Fruit fly (Drosophila melanogaster): ENCODE results near the gene CG4546.

The CG4546 gene

dm6 chr3R:15836864-15837824, 9.2 kb upstream of the CG4546 start, which contains the start of the genes ND-23 and spn-E (continued):
- peak; percentile 27; the same call in 1 of the 2 replicates for TF ChIP-seq Atf6 (GFP tag; IDR thresholded peaks at IDR 0.05)
- no peak for TF ChIP-seq CG14441 (GFP tag; IDR thresholded peaks at IDR 0.05)
- no peak for TF ChIP-seq CG42726 (GFP tag; IDR thresholded peaks at IDR 0.05; ENCODE audit: partially characterized antibody)
- TF ChIP-seq Gug (GFP tag; IDR thresholded peaks at IDR 0.05): no peak
- no peak for TF ChIP-seq CG3163 (GFP tag; optimal IDR thresholded peaks at IDR 0.05)
- no peak for TF ChIP-seq CG12071 (GFP tag; optimal IDR thresholded peaks at IDR 0.05)
- TF ChIP-seq NfI (GFP tag; optimal IDR thresholded peaks at IDR 0.05): peak; percentile 52
- no peak for TF ChIP-seq Hmx (GFP tag; optimal IDR thresholded peaks at IDR 0.05)
- no peak for TF ChIP-seq D19A (tag; optimal IDR thresholded peaks at IDR 0.05)
- TF ChIP-seq repo (GFP tag; optimal IDR thresholded peaks at IDR 0.05): no peak
- TF ChIP-seq seq (GFP tag; IDR thresholded peaks at IDR 0.05): no peak
- no peak for TF ChIP-seq org-1 (GFP tag; optimal IDR thresholded peaks at IDR 0.05)
- TF ChIP-seq Scr (GFP tag; IDR thresholded peaks at IDR 0.05; ENCODE audit: partially characterized antibody): peak; percentile 88
- no peak for TF ChIP-seq corto (GFP tag; optimal IDR thresholded peaks at IDR 0.05)
- TF ChIP-seq CG16779 (GFP tag; IDR thresholded peaks at IDR 0.05): no peak
- peak; percentile 28 for TF ChIP-seq CG17359 (tag; optimal IDR thresholded peaks at IDR 0.05)
- no peak for TF ChIP-seq crc (GFP tag; optimal IDR thresholded peaks at IDR 0.05)
- TF ChIP-seq Bteb2 (GFP tag; optimal IDR thresholded peaks at IDR 0.05): no peak
- TF ChIP-seq CG2116 (GFP tag; optimal IDR thresholded peaks at IDR 0.05): peak; percentile 76
- no peak for TF ChIP-seq TFAM (GFP tag; optimal IDR thresholded peaks at IDR 0.05)
- TF ChIP-seq CG17829 (tag; optimal IDR thresholded peaks at IDR 0.05): peak; percentile 85
- TF ChIP-seq CG12391 (tag; optimal IDR thresholded peaks at IDR 0.05): peak; percentile 83
- peak; percentile 49 for TF ChIP-seq CG9817 (tag; optimal IDR thresholded peaks at IDR 0.05)
- TF ChIP-seq bcd (GFP tag; optimal IDR thresholded peaks at IDR 0.05): peak; percentile 52
- TF ChIP-seq kah (GFP tag; optimal IDR thresholded peaks at IDR 0.05): no peak
- no peak for TF ChIP-seq CG6813 (GFP tag; optimal IDR thresholded peaks at IDR 0.05)
- peak; percentile 83 for TF ChIP-seq CG2712 (tag; optimal IDR thresholded peaks at IDR 0.05)
- TF ChIP-seq row (GFP tag; IDR thresholded peaks at IDR 0.05): peak; percentile 82
- peak; percentile 44 for TF ChIP-seq CG7556 (GFP tag; optimal IDR thresholded peaks at IDR 0.05)
- TF ChIP-seq kay (GFP tag; optimal IDR thresholded peaks at IDR 0.05): no peak
- peak; percentile 67 for TF ChIP-seq CG13424 (tag; optimal IDR thresholded peaks at IDR 0.05)
- TF ChIP-seq B-H1 (GFP tag; IDR thresholded peaks at IDR 0.05): no peak
- TF ChIP-seq CG11696 (GFP tag; IDR thresholded peaks at IDR 0.05): no peak
- no peak for TF ChIP-seq gsb (GFP tag; IDR thresholded peaks at IDR 0.05)
- no peak for TF ChIP-seq tx (GFP tag; optimal IDR thresholded peaks at IDR 0.05)
- no peak for TF ChIP-seq esg (GFP tag; conservative IDR thresholded peaks at IDR 0.05)
- peak; percentile 43 for TF ChIP-seq Meics (GFP tag; optimal IDR thresholded peaks at IDR 0.05)
- no peak for TF ChIP-seq ash1 (GFP tag; optimal IDR thresholded peaks at IDR 0.05)
- no peak for TF ChIP-seq jumu (GFP tag; optimal IDR thresholded peaks at IDR 0.05)
- peak; percentile 93 for TF ChIP-seq CG10267 (tag; optimal IDR thresholded peaks at IDR 0.05)
- peak; percentile 53 for TF ChIP-seq Fer2 (tag; optimal IDR thresholded peaks at IDR 0.05)
- TF ChIP-seq Abd-B (GFP tag; optimal IDR thresholded peaks at IDR 0.05): peak; percentile 46
- peak; percentile 49 for TF ChIP-seq trem (tag; optimal IDR thresholded peaks at IDR 0.05)
- TF ChIP-seq CG7745 (tag; optimal IDR thresholded peaks at IDR 0.05): no peak
- TF ChIP-seq Atf-2 (GFP tag; optimal IDR thresholded peaks at IDR 0.05): no peak
- no peak for TF ChIP-seq maf-S (GFP tag; optimal IDR thresholded peaks at IDR 0.05)
- no peak for TF ChIP-seq CG8944 (GFP tag; optimal IDR thresholded peaks at IDR 0.05)
- no peak for TF ChIP-seq sqz (GFP tag; optimal IDR thresholded peaks at IDR 0.05)
- TF ChIP-seq CG15601 (tag; optimal IDR thresholded peaks at IDR 0.05): no peak
